Worm (Caenorhabditis elegans): Measurements from ENCODE around the gene Y48E1C.1.

Gene Y48E1C.1

DNA sequence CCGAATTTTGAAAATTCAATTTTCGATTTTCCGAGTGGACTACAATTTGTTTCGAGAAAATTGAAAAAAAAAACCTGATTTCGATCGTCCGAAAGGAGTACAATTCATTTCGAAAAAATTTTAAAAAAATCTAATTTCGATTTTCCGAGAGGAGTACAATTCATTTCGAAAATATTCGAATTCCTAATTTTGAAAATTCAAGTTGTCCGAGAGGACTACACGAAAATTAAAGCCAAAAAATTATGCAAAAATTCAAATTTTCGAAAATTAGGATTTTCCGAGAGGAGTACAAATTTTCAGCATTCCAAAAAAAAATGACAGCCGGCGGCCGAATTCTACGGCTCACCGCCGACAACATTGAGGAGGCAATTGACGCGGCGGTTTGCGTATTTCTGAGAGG, 2.5 kb upstream of the Y48E1C.1 start, which contains the start of gene Y48C3A.18:
Gene Y48C3A.18 (plus strand): TSS at position 301 of the 400 bp plus-strand sequence.
- no peak for TF ChIP-seq mdl-1 (tag; optimal IDR thresholded peaks at IDR 0.05)
- no peak for TF ChIP-seq ceh-16 (tag; optimal IDR thresholded peaks at IDR 0.05)

DNA sequence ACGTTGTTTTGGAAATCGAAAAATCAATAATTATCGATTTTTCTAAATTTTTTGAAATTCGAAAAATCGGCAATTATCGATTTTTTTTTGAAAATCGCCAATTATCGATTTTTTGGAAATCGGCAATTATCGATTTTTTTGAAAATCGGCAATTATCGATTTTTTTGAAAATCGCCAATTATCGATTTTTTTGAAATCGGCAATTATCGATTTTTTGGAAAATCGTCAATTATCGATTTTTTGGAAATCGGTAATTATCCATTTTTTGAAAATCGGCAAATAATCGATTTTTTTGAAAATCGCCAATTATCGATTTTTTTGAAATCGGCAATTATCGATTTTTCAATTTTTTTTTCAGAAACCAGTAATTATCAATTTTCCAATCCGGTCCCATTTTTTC, 708 bp upstream of the Y48E1C.1 start:
- no peak for TF ChIP-seq mdl-1 (tag; optimal IDR thresholded peaks at IDR 0.05)
- TF ChIP-seq lsy-2 (tag; optimal IDR thresholded peaks at IDR 0.05) = no peak
- TF ChIP-seq dmd-4 (tag; optimal IDR thresholded peaks at IDR 0.05) = no peak
- no peak for TF ChIP-seq ztf-1 (GFP tag; conservative IDR thresholded peaks at IDR 0.05)
- TF ChIP-seq mab-5 (tag; optimal IDR thresholded peaks at IDR 0.05) = no peak
- TF ChIP-seq elt-3 (tag; optimal IDR thresholded peaks at IDR 0.05) = no peak
- TF ChIP-seq nhr-10 (tag; optimal IDR thresholded peaks at IDR 0.05) = no peak
- TF ChIP-seq nhr-11 (tag; optimal IDR thresholded peaks at IDR 0.05) = no peak
- TF ChIP-seq nhr-237 (tag; optimal IDR thresholded peaks at IDR 0.05) = no peak
- TF ChIP-seq sem-4 (tag; optimal IDR thresholded peaks at IDR 0.05) = no peak
- no peak for TF ChIP-seq ceh-16 (tag; optimal IDR thresholded peaks at IDR 0.05)
- TF ChIP-seq elt-1 (tag; optimal IDR thresholded peaks at IDR 0.05) = no peak
- TF ChIP-seq peb-1 (tag; optimal IDR thresholded peaks at IDR 0.05) = no peak
- TF ChIP-seq alr-1 (tag; optimal IDR thresholded peaks at IDR 0.05) = no peak
- TF ChIP-seq unc-39 (tag; optimal IDR thresholded peaks at IDR 0.05) = no peak
- no peak for TF ChIP-seq R02D3.7 (tag; optimal IDR thresholded peaks at IDR 0.05)
- no peak for TF ChIP-seq aly-2 (tag; optimal IDR thresholded peaks at IDR 0.05)
- TF ChIP-seq zag-1 (tag; optimal IDR thresholded peaks at IDR 0.05) = no peak
- no peak for TF ChIP-seq ama-1 (optimal IDR thresholded peaks at IDR 0.05)
- no peak for TF ChIP-seq nhr-23 (tag; optimal IDR thresholded peaks at IDR 0.05)

ce11 chrII:13416552-13416951, 1.7 kb downstream of the Y48E1C.1 start:
- TF ChIP-seq elt-3 (tag; optimal IDR thresholded peaks at IDR 0.05) (no peak), nhr-6 (tag; optimal IDR thresholded peaks at IDR 0.05) (no peak), nhr-23 (tag; optimal IDR thresholded peaks at IDR 0.05) (no peak), elt-1 (tag; optimal IDR thresholded peaks at IDR 0.05) (no peak), gmeb-1 (tag; optimal IDR thresholded peaks at IDR 0.05) (no peak), ZK546.5 (tag; optimal IDR thresholded peaks at IDR 0.05) (no peak), lin-13 (GFP tag; optimal IDR thresholded peaks at IDR 0.05) (no peak)

DNA sequence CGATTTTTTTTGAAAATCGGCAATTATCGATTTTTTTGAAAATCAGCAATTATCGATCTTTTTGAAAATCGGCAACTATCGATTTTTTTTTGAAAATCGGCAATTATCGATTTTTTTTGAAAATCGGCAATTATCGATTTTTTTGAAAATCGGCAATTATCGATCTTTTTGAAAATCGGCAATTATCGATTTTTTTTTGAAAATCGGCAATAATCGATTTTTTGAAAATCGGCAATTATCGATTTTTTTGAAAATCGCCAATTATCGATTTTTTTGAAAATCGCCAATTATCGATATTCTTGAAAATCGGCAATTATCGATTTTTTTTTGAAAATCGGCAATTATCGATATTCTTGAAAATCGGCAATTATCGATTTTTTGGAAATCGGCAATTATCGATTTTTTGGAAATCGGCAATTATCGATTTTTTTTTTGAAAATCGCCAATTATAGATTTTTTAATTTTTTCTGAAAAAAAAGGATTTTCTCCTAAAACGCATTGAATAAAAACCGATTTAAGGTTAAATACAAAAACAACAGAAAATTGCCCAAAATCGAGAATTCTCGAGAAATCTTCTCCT, 2.7 kb downstream of the Y48E1C.1 start:
- TF ChIP-seq lsy-2 (tag; optimal IDR thresholded peaks at IDR 0.05) = no peak
- no peak for TF ChIP-seq C34F6.9 (tag; optimal IDR thresholded peaks at IDR 0.05)

DNA sequence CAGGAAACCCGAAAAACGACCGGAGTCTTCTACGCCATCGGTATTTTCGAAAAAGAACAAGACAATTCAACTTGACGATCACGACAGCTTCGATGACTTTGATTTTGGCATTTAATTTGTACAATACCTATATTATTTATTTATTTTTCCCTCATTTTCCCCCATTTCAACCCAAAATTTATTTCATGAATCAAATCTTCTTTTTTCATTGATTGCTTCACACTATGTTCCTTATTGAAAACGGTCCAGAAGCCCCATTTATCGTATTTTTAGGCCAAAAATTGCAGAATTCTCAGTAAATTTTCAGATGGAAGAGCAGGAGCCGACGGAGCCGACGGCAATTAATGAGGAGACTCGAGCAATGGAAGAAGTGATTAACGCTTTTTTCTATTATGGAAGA, 9.4 kb downstream of the Y48E1C.1 start, which contains the start of gene Y48E1C.2:
Gene Y48E1C.2 (plus strand): TSS at position 301 of the 400 bp plus-strand sequence.
- TF ChIP-seq mdl-1 (tag; optimal IDR thresholded peaks at IDR 0.05) (no peak), unc-62 (GFP tag; optimal IDR thresholded peaks at IDR 0.05) (no peak), blmp-1 (tag; optimal IDR thresholded peaks at IDR 0.05; ENCODE audit: insufficient read depth) (no peak), nhr-11 (tag; optimal IDR thresholded peaks at IDR 0.05) (no peak), sem-4 (tag; optimal IDR thresholded peaks at IDR 0.05) (no peak), ceh-16 (tag; optimal IDR thresholded peaks at IDR 0.05) (no peak), C34F6.9 (tag; optimal IDR thresholded peaks at IDR 0.05) (no peak), ztf-1 (GFP tag; conservative IDR thresholded peaks at IDR 0.05) (no peak), zag-1 (tag; optimal IDR thresholded peaks at IDR 0.05) (no peak), sma-9 (GFP tag; optimal IDR thresholded peaks at IDR 0.05) (no peak), sma-9 (tag; optimal IDR thresholded peaks at IDR 0.05) (no peak), sma-3 (GFP tag; optimal IDR thresholded peaks at IDR 0.05) (no peak), gmeb-1 (tag; optimal IDR thresholded peaks at IDR 0.05) (no peak)

DNA sequence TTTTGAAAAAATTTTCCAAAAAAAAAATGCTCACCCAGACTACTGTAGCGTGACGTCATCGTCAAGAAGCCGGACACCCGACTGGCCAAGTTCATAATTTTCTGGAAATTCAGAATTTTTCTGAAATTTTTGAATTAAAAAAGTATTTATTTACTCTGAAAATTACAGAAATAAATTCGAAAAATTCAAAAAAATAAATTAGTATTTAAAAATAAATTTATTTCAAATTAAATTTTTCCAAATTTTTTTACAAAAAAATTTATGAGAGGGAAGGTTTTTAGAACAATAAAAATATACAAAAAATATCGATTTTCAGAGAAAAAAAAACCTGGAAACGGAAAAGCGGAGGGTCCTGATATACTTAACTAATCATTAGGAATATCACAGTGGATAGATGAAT, 21.9 kb downstream of the Y48E1C.1 start, which contains the start of gene Y48E1C.4:
Gene Y48E1C.4 (minus strand): TSS at position 101 of the 400 bp plus-strand sequence.
- TF ChIP-seq lin-39 (tag; optimal IDR thresholded peaks at IDR 0.05) (no peak), nhr-237 (tag; optimal IDR thresholded peaks at IDR 0.05) (no peak), mbf-1 (tag; optimal IDR thresholded peaks at IDR 0.05) (no peak), nhr-12 (tag; optimal IDR thresholded peaks at IDR 0.05) (no peak), F13H6.1 (tag; optimal IDR thresholded peaks at IDR 0.05) (no peak), sem-4 (tag; optimal IDR thresholded peaks at IDR 0.05) (no peak), skn-1 (tag; optimal IDR thresholded peaks at IDR 0.05) (no peak), nhr-21 (tag; optimal IDR thresholded peaks at IDR 0.05) (no peak), crh-2 (tag; optimal IDR thresholded peaks at IDR 0.05) (no peak), sma-3 (GFP tag; optimal IDR thresholded peaks at IDR 0.05) (no peak), nhr-6 (tag; optimal IDR thresholded peaks at IDR 0.05) (no peak), unc-39 (tag; optimal IDR thresholded peaks at IDR 0.05) (no peak), elt-3 (tag; optimal IDR thresholded peaks at IDR 0.05) (no peak), alr-1 (tag; optimal IDR thresholded peaks at IDR 0.05) (no peak), nhr-11 (tag; optimal IDR thresholded peaks at IDR 0.05) (no peak), lin-11 (tag; optimal IDR thresholded peaks at IDR 0.05) (no peak)

All from whole organism, L2 larva.